Worm (Caenorhabditis elegans) whole organism, L2 larva: ENCODE data around the gene col-176.

Source experiments
- C34F6.9 ChIP-seq: fragments of 150-350 bp; optimal IDR thresholded peaks from 2 replicates; lab custom pipeline; 2014; ENCODE audit warnings: missing biosample characterization, missing genetic modification characterization
- F13H6.1 ChIP-seq: sonication (generic microtip); optimal IDR thresholded peaks from 2 replicates; lab custom pipeline; 2016; ENCODE audit warnings: missing genetic modification characterization, missing compliant biosample characterization
- R02D3.7 ChIP-seq: fragments of 150-350 bp; optimal IDR thresholded peaks from 2 replicates; lab custom pipeline; 2014; ENCODE audit warnings: missing biosample characterization, missing genetic modification characterization
- Y55F3AM.14 ChIP-seq: fragments of 200-800 bp; sonication (Bioruptor generic); optimal IDR thresholded peaks from 2 replicates; lab custom pipeline; 2018; ENCODE audit warnings: mild to moderate bottlenecking, missing genetic modification characterization, missing compliant biosample characterization
- ZK546.5 ChIP-seq: sonication (generic microtip); optimal IDR thresholded peaks from 2 replicates; lab custom pipeline; 2017; ENCODE audit warnings: missing biosample characterization, missing genetic modification characterization
- alr-1 ChIP-seq: fragments of 150-350 bp; optimal IDR thresholded peaks from 2 replicates; lab custom pipeline; 2014; ENCODE audit warnings: missing biosample characterization, missing genetic modification characterization
- aly-2 ChIP-seq: fragments of 150-350 bp; optimal IDR thresholded peaks from 2 replicates; lab custom pipeline; 2014; ENCODE audit warnings: missing biosample characterization, missing genetic modification characterization
- ama-1 ChIP-seq: fragments of 150-350 bp; optimal IDR thresholded peaks from 2 replicates; lab custom pipeline; 2018; ENCODE audit warnings: inconsistent platforms
- blmp-1 ChIP-seq: sonication (generic microtip); optimal IDR thresholded peaks from 2 replicates; lab custom pipeline; 2017; ENCODE audit warnings: missing genetic modification characterization, mild to moderate bottlenecking, missing compliant biosample characterization, antibody characterized with exemption, moderate library complexity; ENCODE audit not compliant: insufficient read depth
- ceh-16 ChIP-seq: fragments of 150-350 bp; optimal IDR thresholded peaks from 2 replicates; lab custom pipeline; 2014; ENCODE audit warnings: missing biosample characterization, missing genetic modification characterization
- ceh-82 ChIP-seq: fragments of 150-350 bp; optimal IDR thresholded peaks from 2 replicates; lab custom pipeline; 2014; ENCODE audit warnings: missing biosample characterization, missing genetic modification characterization
- crh-2 ChIP-seq: sonication (generic microtip); optimal IDR thresholded peaks from 2 replicates; lab custom pipeline; 2017; ENCODE audit warnings: missing biosample characterization, missing genetic modification characterization
- dmd-4 ChIP-seq: sonication (generic microtip); optimal IDR thresholded peaks from 2 replicates; lab custom pipeline; 2017; ENCODE audit warnings: missing biosample characterization, missing genetic modification characterization
- egl-27 ChIP-seq: sonication (generic microtip); optimal IDR thresholded peaks from 3 replicates; lab custom pipeline; 2017; ENCODE audit warnings: missing biosample characterization, missing genetic modification reagents, missing genetic modification characterization
- elt-1 ChIP-seq: fragments of 150-350 bp; optimal IDR thresholded peaks from 2 replicates; lab custom pipeline; 2014; ENCODE audit warnings: missing biosample characterization, missing genetic modification characterization
- elt-3 ChIP-seq: sonication (generic microtip); optimal IDR thresholded peaks from 2 replicates; lab custom pipeline; 2017; ENCODE audit warnings: missing biosample characterization, missing genetic modification characterization
- fos-1 ChIP-seq: fragments of 150-350 bp; optimal IDR thresholded peaks from 2 replicates; lab custom pipeline; 2014; ENCODE audit warnings: missing biosample characterization, missing genetic modification characterization
- gmeb-1 ChIP-seq: fragments of 150-350 bp; optimal IDR thresholded peaks from 2 replicates; lab custom pipeline; 2014; ENCODE audit warnings: missing biosample characterization, missing genetic modification characterization
- lin-11 ChIP-seq: fragments of 150-350 bp; sonication (generic microtip); optimal IDR thresholded peaks from 2 replicates; lab custom pipeline; 2014; ENCODE audit warnings: missing biosample characterization, missing genetic modification characterization, inconsistent platforms, mixed read lengths
- lin-13 ChIP-seq: fragments of 150-350 bp; optimal IDR thresholded peaks from 2 replicates; lab custom pipeline; 2014; ENCODE audit warnings: missing biosample characterization, missing genetic modification reagents, missing genetic modification characterization
- lin-39 ChIP-seq: fragments of 150-350 bp; optimal IDR thresholded peaks from 2 replicates; lab custom pipeline; 2014; ENCODE audit warnings: missing biosample characterization, missing genetic modification reagents, missing genetic modification characterization
- lsy-2 ChIP-seq, 2 experiments: fragments of 150-350 bp in 1 of 2; sonication (generic microtip) in 1 of 2; optimal IDR thresholded peaks; 2 replicates each; lab custom pipeline; 2014 to 2017; ENCODE audit warnings: missing biosample characterization in 2 of 2, missing genetic modification characterization in 2 of 2
- mab-5 ChIP-seq: fragments of 150-350 bp; optimal IDR thresholded peaks from 2 replicates; lab custom pipeline; 2014; ENCODE audit warnings: missing biosample characterization, missing genetic modification characterization
- mbf-1 ChIP-seq: sonication (generic microtip); optimal IDR thresholded peaks from 2 replicates; lab custom pipeline; 2017; ENCODE audit warnings: missing biosample characterization, missing genetic modification characterization
- mdl-1 ChIP-seq, 2 experiments: fragments of 150-350 bp in 1 of 2; sonication (generic microtip) in 1 of 2; optimal IDR thresholded peaks; 2 replicates each; lab custom pipeline; 2017; ENCODE audit warnings: missing biosample characterization in 2 of 2, missing genetic modification characterization in 2 of 2
- nhr-10 ChIP-seq: sonication (generic microtip); optimal IDR thresholded peaks from 2 replicates; lab custom pipeline; 2017; ENCODE audit warnings: missing biosample characterization, missing genetic modification characterization
- nhr-11 ChIP-seq: fragments of 150-350 bp; optimal IDR thresholded peaks from 2 replicates; lab custom pipeline; 2014; ENCODE audit warnings: missing biosample characterization, missing genetic modification characterization
- nhr-12 ChIP-seq: fragments of 150-350 bp; optimal IDR thresholded peaks from 2 replicates; lab custom pipeline; 2014; ENCODE audit warnings: missing biosample characterization, missing genetic modification characterization
- nhr-129 ChIP-seq: fragments of 150-350 bp; optimal IDR thresholded peaks from 2 replicates; lab custom pipeline; 2014; ENCODE audit warnings: missing biosample characterization, missing genetic modification characterization
- nhr-21 ChIP-seq: fragments of 150-350 bp; optimal IDR thresholded peaks from 2 replicates; lab custom pipeline; 2014; ENCODE audit warnings: missing biosample characterization, missing genetic modification characterization
- nhr-23 ChIP-seq: fragments of 150-350 bp; optimal IDR thresholded peaks from 2 replicates; lab custom pipeline; 2014; ENCODE audit warnings: missing biosample characterization, missing genetic modification reagents, missing genetic modification characterization
- nhr-237 ChIP-seq: fragments of 150-350 bp; optimal IDR thresholded peaks from 2 replicates; lab custom pipeline; 2014; ENCODE audit warnings: missing biosample characterization, missing genetic modification characterization
- nhr-25 ChIP-seq: fragments of 150-350 bp; sonication (generic microtip); optimal IDR thresholded peaks from 3 replicates; lab custom pipeline; 2014; ENCODE audit warnings: missing biosample characterization, missing genetic modification characterization
- nhr-6 ChIP-seq: fragments of 150-350 bp; optimal IDR thresholded peaks from 2 replicates; lab custom pipeline; 2014; ENCODE audit warnings: missing biosample characterization, missing genetic modification characterization
- nhr-77 ChIP-seq: fragments of 150-350 bp; optimal IDR thresholded peaks from 2 replicates; lab custom pipeline; 2014; ENCODE audit warnings: missing biosample characterization, missing genetic modification characterization
- peb-1 ChIP-seq: fragments of 150-350 bp; optimal IDR thresholded peaks from 2 replicates; lab custom pipeline; 2014; ENCODE audit warnings: missing biosample characterization, missing genetic modification characterization
- sem-4 ChIP-seq: fragments of 150-350 bp; optimal IDR thresholded peaks from 2 replicates; lab custom pipeline; 2014; ENCODE audit warnings: missing biosample characterization, missing genetic modification reagents, missing genetic modification characterization
- skn-1 ChIP-seq: sonication (generic microtip); optimal IDR thresholded peaks from 2 replicates; lab custom pipeline; 2017; ENCODE audit warnings: missing biosample characterization, missing genetic modification characterization
- sma-3 ChIP-seq: sonication (generic microtip); optimal IDR thresholded peaks from 2 replicates; lab custom pipeline; 2016; ENCODE audit warnings: missing genetic modification reagents, missing genetic modification characterization, missing compliant biosample characterization
- sma-9 ChIP-seq, 2 experiments: fragments of 150-350 bp in 1 of 2; sonication (generic microtip) in 1 of 2; optimal IDR thresholded peaks; 2 replicates each; lab custom pipeline; 2014 to 2016; ENCODE audit warnings: missing genetic modification characterization in 2 of 2, mild to moderate bottlenecking in 1 of 2, missing biosample characterization in 1 of 2, missing compliant biosample characterization in 1 of 2, missing genetic modification reagents in 1 of 2, moderate library complexity in 1 of 2
- snpc-4 ChIP-seq: fragments of 150-350 bp; optimal IDR thresholded peaks from 2 replicates; lab custom pipeline; 2014; ENCODE audit warnings: missing biosample characterization, missing genetic modification characterization
- unc-39 ChIP-seq: fragments of 150-350 bp; optimal IDR thresholded peaks from 2 replicates; lab custom pipeline; 2014; ENCODE audit warnings: missing biosample characterization, missing genetic modification characterization
- unc-55 ChIP-seq: fragments of 150-350 bp; sonication (generic microtip); optimal IDR thresholded peaks from 3 replicates; lab custom pipeline; 2014; ENCODE audit warnings: missing biosample characterization, missing genetic modification reagents, missing genetic modification characterization
- unc-62 ChIP-seq: fragments of 150-350 bp; optimal IDR thresholded peaks from 2 replicates; lab custom pipeline; 2014; ENCODE audit warnings: missing biosample characterization, missing genetic modification reagents, missing genetic modification characterization
- zag-1 ChIP-seq: fragments of 150-350 bp; optimal IDR thresholded peaks from 2 replicates; lab custom pipeline; 2014; ENCODE audit warnings: missing biosample characterization, missing genetic modification characterization
- ztf-1 ChIP-seq: fragments of 200-800 bp; sonication (Bioruptor generic); conservative IDR thresholded peaks from 2 replicates; pipeline ENCODE4 v1.3.6; 2022; ENCODE audit warnings: missing genetic modification characterization, missing compliant biosample characterization
- ztf-11 ChIP-seq: sonication (generic microtip); optimal IDR thresholded peaks from 2 replicates; lab custom pipeline; 2017; ENCODE audit warnings: missing biosample characterization, missing genetic modification characterization
- ztf-4 ChIP-seq: fragments of 150-350 bp; optimal IDR thresholded peaks from 2 replicates; lab custom pipeline; 2014; ENCODE audit warnings: missing biosample characterization, missing genetic modification characterization

The col-176 gene

DNA sequence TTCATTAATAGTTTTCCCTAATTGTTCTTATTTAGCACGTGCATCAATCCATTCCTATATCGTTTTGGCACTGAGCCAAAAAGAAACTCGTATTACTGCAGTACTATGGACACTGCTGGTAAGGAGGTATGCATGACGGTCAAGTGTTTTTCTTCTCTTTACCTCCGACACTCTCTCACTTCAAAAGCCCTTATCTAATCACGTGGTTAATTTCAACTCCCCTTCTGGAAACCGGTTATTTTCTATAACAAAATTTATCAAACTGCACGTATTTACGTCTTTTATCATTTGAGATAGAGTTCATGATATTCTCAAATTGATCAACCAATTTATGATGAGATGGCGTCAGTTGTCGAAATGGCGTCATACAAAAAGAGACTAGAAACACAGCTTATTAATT is 25.8 kb upstream of the col-176 start:
- TF ChIP-seq gmeb-1, result peak; percentile 26
- peak in 1 of 2 experiments; percentile 44 for TF ChIP-seq mdl-1 (tag; optimal IDR thresholded peaks at IDR 0.05; lab: Kevin White, UChicago)
- TF ChIP-seq ceh-16 (tag; lab: Kevin White, UChicago), result no peak
- TF ChIP-seq ZK546.5 (tag; lab: Kevin White, UChicago), result no peak
- TF ChIP-seq unc-62 (GFP tag; lab: Kevin White, UChicago), result no peak
- TF ChIP-seq fos-1 (tag; lab: Kevin White, UChicago), result peak; percentile 70
- no peak for TF ChIP-seq alr-1
- TF ChIP-seq ztf-11 (tag; lab: Kevin White, UChicago), result no peak
- TF ChIP-seq lin-39, result no peak
- peak; percentile 33 for TF ChIP-seq C34F6.9
- TF ChIP-seq elt-3, result no peak
- no peak for TF ChIP-seq snpc-4 (tag; lab: Kevin White, UChicago)
- no peak for TF ChIP-seq zag-1
- no peak for TF ChIP-seq R02D3.7 (tag; lab: Kevin White, UChicago)
- TF ChIP-seq elt-1, result no peak
- no peak for TF ChIP-seq lsy-2 (tag; optimal IDR thresholded peaks at IDR 0.05; lab: Kevin White, UChicago)
- TF ChIP-seq nhr-25 (tag; lab: Kevin White, UChicago), result peak; percentile 72
- TF ChIP-seq nhr-129 (tag; lab: Kevin White, UChicago), result peak; percentile 47
- TF ChIP-seq sma-9 (GFP tag; optimal IDR thresholded peaks at IDR 0.05; lab: Kevin White, UChicago), result peak; percentile 92
- no peak for TF ChIP-seq sma-9 (tag; optimal IDR thresholded peaks at IDR 0.05; lab: Kevin White, UChicago)
- TF ChIP-seq nhr-21, result peak; percentile 59
- no peak for TF ChIP-seq mab-5
- TF ChIP-seq nhr-237 (tag; lab: Kevin White, UChicago), result no peak
- TF ChIP-seq nhr-11 (tag; lab: Kevin White, UChicago), result no peak
- TF ChIP-seq dmd-4 (tag; lab: Kevin White, UChicago), result no peak
- no peak for TF ChIP-seq ztf-1
- peak; percentile 77 for TF ChIP-seq blmp-1 (tag; lab: Kevin White, UChicago)
- TF ChIP-seq nhr-23 (tag; lab: Kevin White, UChicago), result no peak
- TF ChIP-seq lin-13 (GFP tag; lab: Kevin White, UChicago), result no peak
- no peak for TF ChIP-seq mbf-1 (tag; lab: Kevin White, UChicago)
- TF ChIP-seq unc-55 (GFP tag; lab: Kevin White, UChicago), result no peak
- TF ChIP-seq aly-2 (tag; lab: Kevin White, UChicago), result no peak
- TF ChIP-seq lin-11, result no peak
- peak; percentile 4 for TF ChIP-seq skn-1 (tag; lab: Kevin White, UChicago)
- TF ChIP-seq crh-2 (tag; lab: Kevin White, UChicago), result peak; percentile 76
- TF ChIP-seq peb-1 (tag; lab: Kevin White, UChicago), result no peak
- TF ChIP-seq ama-1 (lab: Kevin White, UChicago), result no peak
- no peak for TF ChIP-seq nhr-12 (tag; lab: Kevin White, UChicago)
- TF ChIP-seq Y55F3AM.14 (GFP tag; lab: Kevin White, UChicago), result peak; percentile 28
- TF ChIP-seq unc-39, result no peak
- peak; percentile 73 for TF ChIP-seq F13H6.1 (tag; lab: Kevin White, UChicago)
- no peak for TF ChIP-seq nhr-10 (tag; lab: Kevin White, UChicago)
- TF ChIP-seq ztf-4, result no peak
- peak; percentile 88 for TF ChIP-seq sma-3
- no peak for TF ChIP-seq egl-27 (tag; lab: Kevin White, UChicago)
- no peak for TF ChIP-seq ceh-82
- TF ChIP-seq nhr-77 (tag; lab: Kevin White, UChicago), result no peak
- no peak for TF ChIP-seq sem-4 (tag; lab: Kevin White, UChicago)
- TF ChIP-seq nhr-6 (tag; lab: Kevin White, UChicago), result no peak
- TF ChIP-seq, all 48 proteins: peak for 14
